Worm (Caenorhabditis elegans): Measurements from ENCODE around the gene ssq-3.

Gene ssq-3

ce11 chrIV:7158161-7158560 is 46.8 kb downstream of the ssq-3 start:
- TF ChIP-seq nhr-28 (tag; optimal IDR thresholded peaks at IDR 0.05) (no peak), snpc-4 (tag; optimal IDR thresholded peaks at IDR 0.05) (no peak), elt-1 (tag; optimal IDR thresholded peaks at IDR 0.05; ENCODE audit: borderline replicate concordance, insufficient read depth) (no peak)

ce11 chrIV:7159586-7159985 is 48.2 kb downstream of the ssq-3 start:
- TF ChIP-seq M03D4.4 (tag; optimal IDR thresholded peaks at IDR 0.05) (no peak), zip-8 (tag; optimal IDR thresholded peaks at IDR 0.05) (no peak), bed-3 (GFP tag; optimal IDR thresholded peaks at IDR 0.05) (no peak), ceh-83 (GFP tag; optimal IDR thresholded peaks at IDR 0.05) (no peak), blmp-1 (tag; optimal IDR thresholded peaks at IDR 0.05) (no peak), ztf-11 (tag; optimal IDR thresholded peaks at IDR 0.05) (no peak), pha-4 (tag; optimal IDR thresholded peaks at IDR 0.05) (no peak), flh-1 (GFP tag; optimal IDR thresholded peaks at IDR 0.05) (no peak), mls-2 (tag; optimal IDR thresholded peaks at IDR 0.05) (no peak), nhr-12 (tag; optimal IDR thresholded peaks at IDR 0.05) (no peak), lin-13 (tag; optimal IDR thresholded peaks at IDR 0.05) (no peak), hlh-1 (tag; optimal IDR thresholded peaks at IDR 0.05) (no peak), tbx-8 (GFP tag; optimal IDR thresholded peaks at IDR 0.05) (no peak), lsy-2 (tag; optimal IDR thresholded peaks at IDR 0.05) (no peak), snpc-4 (tag; optimal IDR thresholded peaks at IDR 0.05) (no peak), drap-1 (GFP tag; optimal IDR thresholded peaks at IDR 0.05) (no peak)
